Fruit fly (Drosophila melanogaster) whole organism, embryonic: Measurements from ENCODE around the gene CG14229.

Experiments used
- CG10543 ChIP-seq: fragments of 200-800 bp; sonication (Bioruptor generic); optimal IDR thresholded peaks from 3 replicates; lab custom pipeline; 2017; ENCODE audit warnings: missing biosample characterization, mild to moderate bottlenecking, missing genetic modification characterization, moderate library complexity
- CG11695 ChIP-seq: fragments of 200-800 bp; sonication (Bioruptor generic); IDR thresholded peaks from 3 replicates; pipeline ENCODE4 v1.3.6; 2022; ENCODE audit warnings: missing biosample characterization, missing genetic modification characterization
- CG12219 ChIP-seq: fragments of 200-800 bp; sonication (Bioruptor generic); optimal IDR thresholded peaks from 3 replicates; lab custom pipeline; 2018; ENCODE audit warnings: missing biosample characterization, mild to moderate bottlenecking, missing genetic modification characterization
- CG13287 ChIP-seq: fragments of 200-800 bp; sonication (Bioruptor generic); IDR thresholded peaks from 2 replicates; pipeline ENCODE4 v1.3.6; 2022; ENCODE audit warnings: missing biosample characterization, missing genetic modification characterization; ENCODE audit not compliant: partially characterized antibody
- CG15514 ChIP-seq: fragments of 200-800 bp; sonication (Bioruptor generic); optimal IDR thresholded peaks from 3 replicates; lab custom pipeline; 2017; ENCODE audit warnings: missing biosample characterization, missing genetic modification characterization, mild to moderate bottlenecking, moderate library complexity, missing genetic modification reagents
- CG1647 ChIP-seq: fragments of 200-800 bp; sonication (Bioruptor generic); optimal IDR thresholded peaks from 3 replicates; lab custom pipeline; 2016; ENCODE audit warnings: missing biosample characterization, missing genetic modification characterization
- CG34224 ChIP-seq: fragments of 200-800 bp; sonication (Bioruptor generic); IDR thresholded peaks from 3 replicates; pipeline ENCODE4 v1.3.6; 2022; ENCODE audit warnings: missing biosample characterization, missing genetic modification characterization; ENCODE audit not compliant: partially characterized antibody
- CG34376 ChIP-seq: fragments of 200-800 bp; sonication (Bioruptor generic); optimal IDR thresholded peaks from 2 replicates; lab custom pipeline; 2018; ENCODE audit warnings: missing biosample characterization, mild to moderate bottlenecking, missing genetic modification characterization
- CG3726 ChIP-seq: fragments of 200-800 bp; sonication (Bioruptor generic); IDR thresholded peaks from 3 replicates; pipeline ENCODE4, ENCODE4 v1.3.6; 2022; ENCODE audit warnings: missing biosample characterization, missing genetic modification characterization
- CG3847 ChIP-seq: fragments of 200-800 bp; sonication (Bioruptor generic); IDR thresholded peaks from 2 replicates; pipeline ENCODE4 v1.3.6; 2022; ENCODE audit warnings: missing biosample characterization, missing genetic modification characterization
- CG6175 ChIP-seq: fragments of 200-800 bp; sonication (Bioruptor generic); IDR thresholded peaks from 3 replicates; pipeline ENCODE4 v1.3.6; 2022; ENCODE audit warnings: missing biosample characterization, missing genetic modification characterization
- CG6683 ChIP-seq: fragments of 200-800 bp; sonication (Bioruptor generic); optimal IDR thresholded peaks from 2 replicates; lab custom pipeline; 2017; ENCODE audit warnings: missing biosample characterization, mild to moderate bottlenecking, missing genetic modification characterization, missing genetic modification reagents
- CG7372 ChIP-seq: fragments of 200-800 bp; sonication (Bioruptor generic); IDR thresholded peaks from 2 replicates; pipeline ENCODE4 v1.3.6; 2022; ENCODE audit warnings: missing biosample characterization, missing genetic modification characterization
- CG8924 ChIP-seq: fragments of 200-800 bp; optimal IDR thresholded peaks from 3 replicates; lab custom pipeline; 2019; ENCODE audit warnings: missing biosample characterization, mild to moderate bottlenecking, missing genetic modification characterization, moderate library complexity
- CG9215 ChIP-seq: fragments of 200-800 bp; sonication (Bioruptor generic); IDR thresholded peaks from 2 replicates; pipeline ENCODE4 v1.3.6; 2022; ENCODE audit warnings: missing biosample characterization, missing genetic modification characterization
- CG9609 ChIP-seq: fragments of 200-800 bp; sonication (Bioruptor generic); optimal IDR thresholded peaks from 3 replicates; lab custom pipeline; 2016; ENCODE audit warnings: missing biosample characterization, missing genetic modification characterization
- CHES-1-like ChIP-seq: fragments of 200-800 bp; sonication (Bioruptor generic); optimal IDR thresholded peaks from 2 replicates; lab custom pipeline; 2016; ENCODE audit warnings: missing biosample characterization, missing genetic modification characterization
- CrebB ChIP-seq: fragments of 200-800 bp; sonication (Bioruptor generic); optimal IDR thresholded peaks from 3 replicates; lab custom pipeline; 2018; ENCODE audit warnings: missing biosample characterization, mild to moderate bottlenecking, missing genetic modification characterization
- D19B ChIP-seq: fragments of 200-800 bp; sonication (Bioruptor generic); optimal IDR thresholded peaks from 2 replicates; lab custom pipeline; 2017; ENCODE audit warnings: missing biosample characterization, mild to moderate bottlenecking, missing genetic modification characterization
- Deaf1 ChIP-seq: fragments of 200-800 bp; optimal IDR thresholded peaks from 3 replicates; lab custom pipeline; 2019; ENCODE audit warnings: missing biosample characterization, mild to moderate bottlenecking, missing genetic modification characterization, moderate library complexity
- E2f1 ChIP-seq: fragments of 200-800 bp; sonication (Bioruptor generic); IDR thresholded peaks from 2 replicates; pipeline ENCODE4 v1.3.6; 2022; ENCODE audit warnings: missing biosample characterization, missing genetic modification characterization
- Gug ChIP-seq: fragments of 200-800 bp; sonication (Bioruptor generic); IDR thresholded peaks from 4 replicates; pipeline ENCODE4 v1.3.6; 2022; ENCODE audit warnings: missing biosample characterization, missing genetic modification characterization
- H15 ChIP-seq: fragments of 200-800 bp; sonication (Bioruptor generic); IDR thresholded peaks from 3 replicates; pipeline ENCODE4 v1.3.6; 2022; ENCODE audit warnings: missing biosample characterization, missing genetic modification characterization
- HHEX ChIP-seq: fragments of 200-800 bp; sonication (Bioruptor generic); optimal IDR thresholded peaks from 3 replicates; lab custom pipeline; 2017; ENCODE audit warnings: missing biosample characterization, mild to moderate bottlenecking, missing genetic modification characterization, missing genetic modification reagents
- Hey ChIP-seq: fragments of 200-800 bp; sonication (Bioruptor generic); optimal IDR thresholded peaks from 3 replicates; lab custom pipeline; 2018; ENCODE audit warnings: missing biosample characterization, mild to moderate bottlenecking, missing genetic modification characterization
- Hr78 ChIP-seq, 2 experiments: fragments of 200-800 bp in 1 of 2; fragments of >200 bp in 1 of 2; sonication (Bioruptor generic) in 1 of 2; optimal IDR thresholded peaks; 2 replicates each; lab custom pipeline; 2017 to 2019; ENCODE audit warnings: missing biosample characterization in 2 of 2, missing genetic modification characterization in 2 of 2, mild to moderate bottlenecking in 1 of 2, moderate library complexity in 1 of 2
- Jarid2 ChIP-seq: fragments of 200-800 bp; sonication (Bioruptor generic); optimal IDR thresholded peaks from 3 replicates; lab custom pipeline; 2017; ENCODE audit warnings: mild to moderate bottlenecking, missing biosample characterization, missing genetic modification reagents, missing genetic modification characterization
- Lhr ChIP-seq: fragments of 200-800 bp; sonication (Bioruptor generic); optimal IDR thresholded peaks from 3 replicates; lab custom pipeline; 2017; ENCODE audit warnings: mild to moderate bottlenecking, missing biosample characterization, missing genetic modification reagents, missing genetic modification characterization
- Mes4 ChIP-seq: fragments of 200-800 bp; sonication (Bioruptor generic); optimal IDR thresholded peaks from 2 replicates; lab custom pipeline; 2016; ENCODE audit warnings: missing biosample characterization, missing genetic modification characterization
- NC2β ChIP-seq: fragments of 200-800 bp; sonication (Bioruptor generic); optimal IDR thresholded peaks from 2 replicates; lab custom pipeline; 2016; ENCODE audit warnings: missing biosample characterization, missing genetic modification characterization
- Oli ChIP-seq: fragments of 200-800 bp; sonication (Bioruptor generic); optimal IDR thresholded peaks from 2 replicates; lab custom pipeline; 2018; ENCODE audit warnings: missing biosample characterization, mild to moderate bottlenecking, missing genetic modification characterization, moderate library complexity
- Spps ChIP-seq: fragments of 200-800 bp; sonication (Bioruptor generic); optimal IDR thresholded peaks from 2 replicates; lab custom pipeline; 2018; ENCODE audit warnings: missing biosample characterization, mild to moderate bottlenecking, missing genetic modification characterization
- Taf1 ChIP-seq: fragments of 200-800 bp; sonication (Bioruptor generic); IDR thresholded peaks from 2 replicates; pipeline ENCODE4 v1.3.6; 2022; ENCODE audit warnings: missing biosample characterization, missing genetic modification characterization
- Xrp1 ChIP-seq: fragments of 200-800 bp; sonication (Bioruptor generic); IDR thresholded peaks from 2 replicates; pipeline ENCODE4 v1.3.6; 2022; ENCODE audit warnings: missing biosample characterization, missing genetic modification characterization
- br ChIP-seq: fragments of >200 bp; optimal IDR thresholded peaks from 2 replicates; lab custom pipeline; 2017
- cg ChIP-seq: fragments of 200-800 bp; sonication (Bioruptor generic); optimal IDR thresholded peaks from 3 replicates; lab custom pipeline; 2019; ENCODE audit warnings: missing biosample characterization, mild to moderate bottlenecking, missing genetic modification characterization, moderate library complexity
- grau ChIP-seq: fragments of 200-800 bp; optimal IDR thresholded peaks from 3 replicates; lab custom pipeline; 2019; ENCODE audit warnings: missing biosample characterization, mild to moderate bottlenecking, missing genetic modification characterization, moderate library complexity
- hth ChIP-seq: fragments of >200 bp; optimal IDR thresholded peaks from 2 replicates; lab custom pipeline; 2017; ENCODE audit warnings: inconsistent platforms
- kay ChIP-seq: fragments of 200-800 bp; sonication (Bioruptor generic); optimal IDR thresholded peaks from 2 replicates; lab custom pipeline; 2016; ENCODE audit warnings: missing biosample characterization, missing genetic modification characterization
- knrl ChIP-seq: fragments of 200-800 bp; sonication (Bioruptor generic); IDR thresholded peaks from 3 replicates; pipeline ENCODE4 v1.3.6; 2022; ENCODE audit warnings: missing biosample characterization, missing genetic modification characterization; ENCODE audit not compliant: partially characterized antibody
- mirr ChIP-seq: fragments of 200-800 bp; sonication (Bioruptor generic); optimal IDR thresholded peaks from 3 replicates; lab custom pipeline; 2018; ENCODE audit warnings: missing biosample characterization, mild to moderate bottlenecking, missing genetic modification characterization
- onecut ChIP-seq: fragments of 200-800 bp; sonication (Bioruptor generic); IDR thresholded peaks from 2 replicates; pipeline ENCODE4 v1.3.6; 2022; ENCODE audit warnings: missing biosample characterization, missing genetic modification characterization
- pan ChIP-seq, 4 experiments: fragments of >200 bp in 3 of 4; fragments of 200-800 bp in 1 of 4; sonication (Bioruptor generic) in 1 of 4; optimal IDR thresholded peaks in 3 of 4; IDR thresholded peaks in 1 of 4; 2 replicates each; pipeline versions ENCODE4 v1.3.6 to Lab custom; 2017 to 2022; ENCODE audit warnings: missing biosample characterization in 2 of 4, missing genetic modification characterization in 2 of 4, mixed read lengths in 1 of 4
- scrt ChIP-seq: fragments of 200-800 bp; sonication (Bioruptor generic); optimal IDR thresholded peaks from 2 replicates; lab custom pipeline; 2018; ENCODE audit warnings: missing biosample characterization, mild to moderate bottlenecking, missing genetic modification characterization, moderate library complexity
- seq ChIP-seq: fragments of 200-800 bp; sonication (Bioruptor generic); IDR thresholded peaks from 2 replicates; pipeline ENCODE4 v1.3.6; 2022; ENCODE audit warnings: missing biosample characterization, missing genetic modification characterization
- sqz ChIP-seq: fragments of 200-800 bp; sonication (Bioruptor generic); optimal IDR thresholded peaks from 3 replicates; lab custom pipeline; 2018; ENCODE audit warnings: missing biosample characterization, mild to moderate bottlenecking, missing genetic modification characterization
- tgo ChIP-seq: fragments of 200-800 bp; sonication (Bioruptor generic); IDR thresholded peaks from 3 replicates; pipeline ENCODE4 v1.3.6; 2022; ENCODE audit warnings: missing biosample characterization, missing genetic modification characterization
- tin ChIP-seq: fragments of 200-800 bp; sonication (Bioruptor generic); optimal IDR thresholded peaks from 3 replicates; lab custom pipeline; 2016; ENCODE audit warnings: missing biosample characterization, missing genetic modification characterization
- ttk ChIP-seq: fragments of 200-800 bp; sonication (Bioruptor generic); IDR thresholded peaks from 2 replicates; pipeline ENCODE4 v2.1.2; 2022; ENCODE audit warnings: missing biosample characterization, missing genetic modification characterization

The CG14229 gene

DNA sequence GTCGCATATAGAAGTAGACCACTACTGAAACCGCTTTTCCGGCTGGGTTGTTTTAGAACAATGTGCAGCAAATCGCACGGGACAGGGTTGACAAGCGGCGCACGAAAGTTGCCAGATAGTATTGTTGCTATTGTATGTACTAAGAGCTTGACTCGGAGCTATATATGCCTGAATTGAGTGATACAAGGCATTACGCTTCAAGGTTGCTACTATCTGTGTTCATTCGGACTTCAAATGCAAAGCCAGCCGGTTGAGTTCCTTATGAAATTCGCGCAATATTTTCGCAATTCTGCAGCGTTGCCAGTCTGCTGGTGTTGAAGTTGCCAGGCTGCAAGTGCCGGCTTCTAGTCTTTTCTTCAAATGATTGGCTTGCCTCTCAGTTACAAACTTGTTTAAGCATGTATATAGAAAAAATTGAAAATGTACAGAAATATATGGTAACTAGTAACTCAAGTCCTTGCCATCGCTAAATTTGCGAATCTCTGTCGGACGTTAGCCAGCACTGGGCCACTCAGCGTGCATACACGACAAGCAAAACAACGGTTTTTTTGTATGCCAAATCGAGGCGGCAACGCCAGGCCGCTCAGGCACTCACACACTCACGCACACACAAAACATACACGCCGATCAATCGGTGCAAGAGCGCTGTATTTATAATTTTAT, 43.2 kb downstream of the CG14229 start, which contains the start of the genes Ranbp21 and Elys (continued):
- peak; percentile 46; the same call in 1 of the 3 replicates for TF ChIP-seq CG11695 (GFP tag; lab: Robert Waterston, UW)
- peak; percentile 51; the same call in 1 of the 2 replicates for TF ChIP-seq ttk
- peak; percentile 40 for TF ChIP-seq grau (tag; lab: Kevin White, UChicago)
- TF ChIP-seq CrebB (tag; lab: Kevin White, UChicago), result no peak
- no peak for TF ChIP-seq mirr (GFP tag; lab: Kevin White, UChicago)
- no peak for TF ChIP-seq CG6175 (GFP tag; lab: Robert Waterston, UW)
- peak; percentile 61 for TF ChIP-seq knrl (GFP tag; lab: Robert Waterston, UW)
- peak; percentile 24; the same call in 1 of the 2 replicates for TF ChIP-seq onecut (GFP tag; lab: Robert Waterston, UW)
- TF ChIP-seq Xrp1, result peak; percentile 60
- no peak; the same call in 2 of the 3 replicates for TF ChIP-seq CG34224 (GFP tag; lab: Robert Waterston, UW)
- peak; percentile 66 for TF ChIP-seq Lhr (GFP tag; lab: Kevin White, UChicago)
- no peak for TF ChIP-seq Spps
- no peak for TF ChIP-seq HHEX (GFP tag; lab: Kevin White, UChicago)
- TF ChIP-seq H15 (GFP tag; lab: Robert Waterston, UW), result peak; percentile 46; the same call in 1 of the 3 replicates
- peak; percentile 42; the same call in 1 of the 2 replicates for TF ChIP-seq E2f1
- no peak for TF ChIP-seq seq (GFP tag; lab: Robert Waterston, UW)
- TF ChIP-seq hth (lab: Kevin White, UChicago), result no peak
- TF ChIP-seq CG8924 (tag; lab: Kevin White, UChicago), result peak; percentile 21
- no peak for TF ChIP-seq scrt (GFP tag; lab: Kevin White, UChicago)
- peak; percentile 32; the same call in 1 of the 2 replicates for TF ChIP-seq CG7372
- peak; percentile 71 for TF ChIP-seq CG9609 (GFP tag; lab: Kevin White, UChicago)
- TF ChIP-seq cg (GFP tag; lab: Kevin White, UChicago), result peak; percentile 69
- peak; percentile 55 for TF ChIP-seq CG13287 (GFP tag; lab: Robert Waterston, UW)
- TF ChIP-seq Hey, result no peak
- peak; percentile 69; the same call in 3 of the 4 replicates for TF ChIP-seq Gug (GFP tag; lab: Robert Waterston, UW)
- no peak for TF ChIP-seq CG6683 (GFP tag; lab: Kevin White, UChicago)
- no peak for TF ChIP-seq br
- peak; percentile 42 for TF ChIP-seq CG1647 (GFP tag; lab: Kevin White, UChicago)
- TF ChIP-seq CG10543, result peak; percentile 62
- TF ChIP-seq NC2β (GFP tag; lab: Kevin White, UChicago), result peak; percentile 29
- no peak for TF ChIP-seq Taf1
- TF ChIP-seq CG15514, result peak; percentile 13
- TF ChIP-seq CG3726, result no peak
- peak; percentile 61 for TF ChIP-seq Mes4 (GFP tag; lab: Kevin White, UChicago)
- TF ChIP-seq kay (GFP tag; lab: Kevin White, UChicago), result no peak
- no peak for TF ChIP-seq CG12219 (GFP tag; lab: Kevin White, UChicago)
- peak; percentile 62 for TF ChIP-seq CG9215 (GFP tag; lab: Robert Waterston, UW)
- peak; percentile 82 for TF ChIP-seq CHES-1-like (GFP tag; lab: Kevin White, UChicago)
- no peak for TF ChIP-seq D19B (GFP tag; lab: Kevin White, UChicago)
- TF ChIP-seq pan (optimal IDR thresholded peaks at IDR 0.05; lab: Kevin White, UChicago), result no peak
- TF ChIP-seq pan (GFP tag; optimal IDR thresholded peaks at IDR 0.05 in 1 of 2, IDR thresholded peaks at IDR 0.05 in 1 of 2), result peak in 1 of 2 experiments; percentile 68
- peak; percentile 44; the same call in 1 of the 3 replicates for TF ChIP-seq tgo (GFP tag; lab: Robert Waterston, UW)
- no peak for TF ChIP-seq Hr78 (GFP tag; optimal IDR thresholded peaks at IDR 0.05; lab: Kevin White, UChicago)
- no peak for TF ChIP-seq CG34376
- no peak for TF ChIP-seq Jarid2
- TF ChIP-seq CG3847 (GFP tag; lab: Robert Waterston, UW), result peak; percentile 78
- TF ChIP-seq Oli, result no peak
- TF ChIP-seq tin (GFP tag; lab: Kevin White, UChicago), result peak; percentile 48
- no peak for TF ChIP-seq Deaf1
- TF ChIP-seq sqz (GFP tag; lab: Kevin White, UChicago), result no peak
